Fruit fly (Drosophila melanogaster) whole organism, embryonic: ENCODE results near the gene Mondo.

Experiments used
- Bgb ChIP-seq: fragments of 200-800 bp; sonication (Bioruptor generic); IDR thresholded peaks from 2 replicates; pipeline ENCODE4 v1.3.6; 2022; ENCODE audit warnings: missing biosample characterization, missing genetic modification characterization; ENCODE audit not compliant: partially characterized antibody
- CG10274 ChIP-seq: fragments of 200-800 bp; sonication (Bioruptor generic); optimal IDR thresholded peaks from 3 replicates; lab custom pipeline; 2017; ENCODE audit warnings: missing biosample characterization, mild to moderate bottlenecking, missing genetic modification characterization
- CG14441 ChIP-seq: fragments of 200-800 bp; sonication (Bioruptor generic); IDR thresholded peaks from 2 replicates; pipeline ENCODE4 v1.3.6; 2022; ENCODE audit warnings: missing biosample characterization, missing genetic modification characterization
- CG18764 ChIP-seq: fragments of 200-800 bp; sonication (Bioruptor generic); optimal IDR thresholded peaks from 3 replicates; lab custom pipeline; 2016; ENCODE audit warnings: missing biosample characterization, missing genetic modification characterization
- CG2712 ChIP-seq: fragments of 200-800 bp; optimal IDR thresholded peaks from 3 replicates; lab custom pipeline; 2019; ENCODE audit warnings: missing biosample characterization, mild to moderate bottlenecking, missing genetic modification characterization, moderate library complexity
- CG3065 ChIP-seq: fragments of 200-800 bp; sonication (Bioruptor generic); optimal IDR thresholded peaks from 2 replicates; lab custom pipeline; 2016; ENCODE audit warnings: missing biosample characterization, missing genetic modification characterization
- CG4424 ChIP-seq: fragments of 200-800 bp; sonication (Bioruptor generic); optimal IDR thresholded peaks from 3 replicates; lab custom pipeline; 2016; ENCODE audit warnings: missing biosample characterization, missing genetic modification characterization
- CG5180 ChIP-seq: fragments of 200-800 bp; sonication (Bioruptor generic); optimal IDR thresholded peaks from 3 replicates; lab custom pipeline; 2017; ENCODE audit warnings: missing biosample characterization, missing genetic modification characterization, mild to moderate bottlenecking, moderate library complexity, missing genetic modification reagents
- CG6813 ChIP-seq: fragments of 200-800 bp; sonication (Bioruptor generic); optimal IDR thresholded peaks from 2 replicates; lab custom pipeline; 2017; ENCODE audit warnings: missing biosample characterization, missing genetic modification characterization, mild to moderate bottlenecking, moderate library complexity, missing genetic modification reagents
- CG7963 ChIP-seq: fragments of 200-800 bp; sonication (Bioruptor generic); IDR thresholded peaks from 3 replicates; pipeline ENCODE4 v1.3.6; 2022; ENCODE audit warnings: missing biosample characterization, missing genetic modification characterization; ENCODE audit not compliant: partially characterized antibody
- CG8290 ChIP-seq, 3 experiments: fragments of 200-800 bp; sonication (Bioruptor generic); optimal IDR thresholded peaks; 2 replicates each; lab custom pipeline; 2016 to 2019; ENCODE audit warnings: missing biosample characterization in 3 of 3, missing genetic modification characterization in 3 of 3, mild to moderate bottlenecking in 2 of 3, moderate library complexity in 1 of 3
- CG8388 ChIP-seq: fragments of 200-800 bp; sonication (Bioruptor generic); optimal IDR thresholded peaks from 2 replicates; lab custom pipeline; 2019; ENCODE audit warnings: missing biosample characterization, mild to moderate bottlenecking, missing genetic modification characterization, moderate library complexity
- CG9437 ChIP-seq: fragments of 200-800 bp; sonication (Bioruptor generic); optimal IDR thresholded peaks from 2 replicates; lab custom pipeline; 2018; ENCODE audit warnings: missing biosample characterization, mild to moderate bottlenecking, missing genetic modification characterization
- CG9817 ChIP-seq: fragments of 200-800 bp; sonication (Bioruptor generic); optimal IDR thresholded peaks from 2 replicates; lab custom pipeline; 2018; ENCODE audit warnings: missing biosample characterization, mild to moderate bottlenecking, missing genetic modification characterization, moderate library complexity
- CG9932 ChIP-seq: fragments of 200-800 bp; sonication (Bioruptor generic); IDR thresholded peaks from 2 replicates; pipeline ENCODE4 v1.3.6; 2022; ENCODE audit warnings: missing biosample characterization, missing genetic modification characterization
- CoRest ChIP-seq: fragments of 200-800 bp; sonication (Bioruptor generic); optimal IDR thresholded peaks from 3 replicates; lab custom pipeline; 2018; ENCODE audit warnings: missing biosample characterization, mild to moderate bottlenecking, missing genetic modification characterization, moderate library complexity
- CrebB ChIP-seq: fragments of 200-800 bp; sonication (Bioruptor generic); optimal IDR thresholded peaks from 3 replicates; lab custom pipeline; 2018; ENCODE audit warnings: missing biosample characterization, mild to moderate bottlenecking, missing genetic modification characterization
- D19B ChIP-seq: fragments of 200-800 bp; sonication (Bioruptor generic); optimal IDR thresholded peaks from 2 replicates; lab custom pipeline; 2017; ENCODE audit warnings: missing biosample characterization, mild to moderate bottlenecking, missing genetic modification characterization
- Dfd ChIP-seq, 2 experiments: fragments of >200 bp; optimal IDR thresholded peaks; 2 replicates each; lab custom pipeline; 2017; ENCODE audit warnings: missing biosample characterization in 2 of 2, missing genetic modification characterization in 2 of 2
- ERR ChIP-seq: fragments of 200-800 bp; sonication (Bioruptor generic); optimal IDR thresholded peaks from 2 replicates; lab custom pipeline; 2016; ENCODE audit warnings: missing biosample characterization, missing genetic modification characterization
- H2.0 ChIP-seq: fragments of 200-800 bp; sonication (Bioruptor generic); IDR thresholded peaks from 2 replicates; pipeline ENCODE4 v1.3.6; 2022; ENCODE audit warnings: missing biosample characterization, missing genetic modification characterization
- Hmr ChIP-seq: fragments of 200-800 bp; sonication (Bioruptor generic); optimal IDR thresholded peaks from 3 replicates; lab custom pipeline; 2017; ENCODE audit warnings: mild to moderate bottlenecking, missing biosample characterization, missing genetic modification reagents, missing genetic modification characterization
- Hr3 ChIP-seq: fragments of 200-800 bp; sonication (Bioruptor generic); optimal IDR thresholded peaks from 3 replicates; lab custom pipeline; 2016; ENCODE audit warnings: missing biosample characterization, missing genetic modification characterization
- Nf-YA ChIP-seq: fragments of 200-800 bp; sonication (Bioruptor generic); IDR thresholded peaks from 2 replicates; pipeline ENCODE4 v1.3.6; 2022; ENCODE audit warnings: missing biosample characterization, missing genetic modification characterization
- Sox102F ChIP-seq: fragments of 200-800 bp; sonication (Bioruptor generic); optimal IDR thresholded peaks from 2 replicates; lab custom pipeline; 2018; ENCODE audit warnings: missing biosample characterization, mild to moderate bottlenecking, missing genetic modification characterization, moderate library complexity
- TFAM ChIP-seq: fragments of 200-800 bp; sonication (Bioruptor generic); optimal IDR thresholded peaks from 2 replicates; lab custom pipeline; 2017; ENCODE audit warnings: missing biosample characterization, missing genetic modification characterization, inconsistent platforms
- Trl ChIP-seq, 3 experiments: fragments of >200 bp in 2 of 3; fragments of 200-800 bp in 1 of 3; sonication (Bioruptor generic) in 1 of 3; optimal IDR thresholded peaks; 2 replicates in 1 of 3; 3 replicates in 2 of 3; lab custom pipeline; 2016 to 2017; ENCODE audit warnings: missing biosample characterization in 1 of 3, missing genetic modification characterization in 1 of 3
- Xrp1 ChIP-seq: fragments of 200-800 bp; sonication (Bioruptor generic); IDR thresholded peaks from 2 replicates; pipeline ENCODE4 v1.3.6; 2022; ENCODE audit warnings: missing biosample characterization, missing genetic modification characterization
- aop ChIP-seq: fragments of 200-800 bp; sonication (Bioruptor generic); IDR thresholded peaks from 2 replicates; pipeline ENCODE4 v1.3.6; 2022; ENCODE audit warnings: missing biosample characterization, missing genetic modification characterization
- az2 ChIP-seq: fragments of 200-800 bp; sonication (Bioruptor generic); optimal IDR thresholded peaks from 3 replicates; lab custom pipeline; 2016; ENCODE audit warnings: missing biosample characterization, missing genetic modification characterization
- chm ChIP-seq: fragments of 200-800 bp; sonication (Bioruptor generic); IDR thresholded peaks from 2 replicates; pipeline ENCODE4 v1.3.6; 2022; ENCODE audit warnings: missing biosample characterization, missing genetic modification characterization
- ci ChIP-seq: fragments of 200-800 bp; sonication (Bioruptor generic); IDR thresholded peaks from 3 replicates; pipeline ENCODE4 v1.3.6; 2022; ENCODE audit warnings: missing biosample characterization, missing genetic modification characterization
- corto ChIP-seq: fragments of 200-800 bp; sonication (Bioruptor generic); optimal IDR thresholded peaks from 2 replicates; lab custom pipeline; 2016; ENCODE audit warnings: missing biosample characterization, mild to moderate bottlenecking, missing genetic modification characterization, moderate library complexity
- crc ChIP-seq: fragments of 200-800 bp; sonication (Bioruptor generic); optimal IDR thresholded peaks from 2 replicates; lab custom pipeline; 2016; ENCODE audit warnings: missing biosample characterization, missing genetic modification characterization
- dimm ChIP-seq: fragments of 200-800 bp; sonication (Bioruptor generic); IDR thresholded peaks from 2 replicates; pipeline ENCODE4 v1.3.6; 2022; ENCODE audit warnings: missing biosample characterization, missing genetic modification characterization
- dpn ChIP-seq, 2 experiments: fragments of 200-800 bp; sonication (Bioruptor generic); optimal IDR thresholded peaks; 3 replicates each; lab custom pipeline; 2016; ENCODE audit warnings: missing biosample characterization in 2 of 2, missing genetic modification characterization in 2 of 2
- gsb-n ChIP-seq: fragments of 200-800 bp; sonication (Bioruptor generic); optimal IDR thresholded peaks from 3 replicates; lab custom pipeline; 2018; ENCODE audit warnings: missing biosample characterization, mild to moderate bottlenecking, missing genetic modification characterization
- ind ChIP-seq: fragments of 200-800 bp; sonication (Bioruptor generic); optimal IDR thresholded peaks from 3 replicates; lab custom pipeline; 2016; ENCODE audit warnings: missing biosample characterization, missing genetic modification characterization
- nmo ChIP-seq: fragments of 200-800 bp; sonication (Bioruptor generic); optimal IDR thresholded peaks from 2 replicates; lab custom pipeline; 2018; ENCODE audit warnings: missing biosample characterization, mild to moderate bottlenecking, missing genetic modification characterization, moderate library complexity
- otp ChIP-seq: fragments of 200-800 bp; sonication (Bioruptor generic); IDR thresholded peaks from 3 replicates; pipeline ENCODE4, ENCODE4 v1.3.6; 2022; ENCODE audit warnings: missing biosample characterization, missing genetic modification characterization
- pho ChIP-seq: fragments of 200-800 bp; sonication (Bioruptor generic); optimal IDR thresholded peaks from 2 replicates; lab custom pipeline; 2016; ENCODE audit warnings: missing biosample characterization, missing genetic modification characterization
- sens-2 ChIP-seq: fragments of 200-800 bp; sonication (Bioruptor generic); IDR thresholded peaks from 2 replicates; pipeline ENCODE4 v1.3.6; 2022; ENCODE audit warnings: missing biosample characterization, missing genetic modification characterization
- seq ChIP-seq: fragments of 200-800 bp; sonication (Bioruptor generic); IDR thresholded peaks from 2 replicates; pipeline ENCODE4 v1.3.6; 2022; ENCODE audit warnings: missing biosample characterization, missing genetic modification characterization
- slou ChIP-seq: fragments of 200-800 bp; sonication (Bioruptor generic); optimal IDR thresholded peaks from 3 replicates; lab custom pipeline; 2016; ENCODE audit warnings: missing biosample characterization, missing genetic modification characterization
- sob ChIP-seq: fragments of 200-800 bp; sonication (Bioruptor generic); IDR thresholded peaks from 2 replicates; pipeline ENCODE4 v1.3.6; 2022; ENCODE audit warnings: missing biosample characterization, missing genetic modification characterization
- tll ChIP-seq, 2 experiments: fragments of 200-800 bp in 1 of 2; fragments of >200 bp in 1 of 2; sonication (Bioruptor generic) in 1 of 2; optimal IDR thresholded peaks; 2 replicates each; lab custom pipeline; 2017 to 2019; ENCODE audit warnings: missing biosample characterization in 2 of 2, missing genetic modification characterization in 2 of 2, mild to moderate bottlenecking in 1 of 2, moderate library complexity in 1 of 2
- tx ChIP-seq: fragments of 200-800 bp; sonication (Bioruptor generic); optimal IDR thresholded peaks from 2 replicates; lab custom pipeline; 2016; ENCODE audit warnings: missing biosample characterization, missing genetic modification characterization
- vvl ChIP-seq: fragments of 200-800 bp; sonication (Bioruptor generic); IDR thresholded peaks from 2 replicates; pipeline ENCODE4 v1.3.6; 2022; ENCODE audit warnings: missing biosample characterization, missing genetic modification characterization
- wdn ChIP-seq: fragments of 200-800 bp; sonication (Bioruptor generic); IDR thresholded peaks from 2 replicates; pipeline ENCODE4 v1.3.6; 2022; ENCODE audit warnings: missing biosample characterization, missing genetic modification characterization

Mondo gene

dm6 chr2L:21309754-21310426 is at the start of gene Mondo:
TSS of gene Mondo (minus strand) at chr2L:21310050.
- TF ChIP-seq CG2712 (tag; lab: Kevin White, UChicago): peak; percentile 28
- TF ChIP-seq CrebB (tag; lab: Kevin White, UChicago): no peak
- peak; percentile 63; the same call in 1 of the 3 replicates for TF ChIP-seq ci (GFP tag; lab: Robert Waterston, UW)
- TF ChIP-seq otp (GFP tag; lab: Robert Waterston, UW): no peak
- no peak for TF ChIP-seq CG5180
- TF ChIP-seq chm: peak; percentile 60; the same call in 1 of the 2 replicates
- TF ChIP-seq CG6813 (GFP tag; lab: Kevin White, UChicago): no peak
- peak; percentile 35 for TF ChIP-seq CG9437 (GFP tag; lab: Kevin White, UChicago)
- no peak for TF ChIP-seq CG18764 (GFP tag; lab: Kevin White, UChicago)
- TF ChIP-seq CG4424 (GFP tag; lab: Kevin White, UChicago): no peak
- no peak for TF ChIP-seq aop (GFP tag; lab: Robert Waterston, UW)
- TF ChIP-seq nmo (GFP tag; lab: Kevin White, UChicago): peak; percentile 45
- peak in 1 of 2 experiments; percentile 44 for TF ChIP-seq Trl (optimal IDR thresholded peaks at IDR 0.05; lab: Kevin White, UChicago)
- no peak for TF ChIP-seq Trl (GFP tag; optimal IDR thresholded peaks at IDR 0.05; lab: Kevin White, UChicago)
- no peak for TF ChIP-seq corto (GFP tag; lab: Kevin White, UChicago)
- TF ChIP-seq CG9817 (tag; lab: Kevin White, UChicago): peak; percentile 60
- peak; percentile 43 for TF ChIP-seq Xrp1 (GFP tag; lab: Robert Waterston, UW)
- peak; percentile 59 for TF ChIP-seq Hr3 (GFP tag; lab: Kevin White, UChicago)
- TF ChIP-seq tll (GFP tag; optimal IDR thresholded peaks at IDR 0.05; lab: Kevin White, UChicago): peak in 1 of 2 experiments; percentile 23
- TF ChIP-seq ERR (GFP tag; lab: Kevin White, UChicago): peak; percentile 36
- TF ChIP-seq sob (GFP tag; lab: Robert Waterston, UW): peak; percentile 64
- no peak; the same call in none of the 2 replicates for TF ChIP-seq CG9932 (GFP tag; lab: Robert Waterston, UW)
- TF ChIP-seq CG3065 (GFP tag; lab: Kevin White, UChicago): no peak
- peak; percentile 2 for TF ChIP-seq Hmr (GFP tag; lab: Kevin White, UChicago)
- peak; percentile 42 for TF ChIP-seq vvl (GFP tag; lab: Robert Waterston, UW)
- no peak for TF ChIP-seq sens-2 (GFP tag; lab: Robert Waterston, UW)
- no peak for TF ChIP-seq az2 (GFP tag; lab: Kevin White, UChicago)
- 0 out of 2 replicates have a peak, but pooled peaks have one; percentile 13 for TF ChIP-seq CG14441 (GFP tag; lab: Robert Waterston, UW)
- TF ChIP-seq CoRest: peak; percentile 57
- peak; percentile 45 for TF ChIP-seq Sox102F (GFP tag; lab: Kevin White, UChicago)
- no peak for TF ChIP-seq dimm (GFP tag; lab: Robert Waterston, UW)
- no peak for TF ChIP-seq Dfd (GFP tag; optimal IDR thresholded peaks at IDR 0.05; lab: Kevin White, UChicago)
- TF ChIP-seq seq: 0 out of 2 replicates have a peak, but pooled peaks have one; percentile 9
- TF ChIP-seq ind (GFP tag; lab: Kevin White, UChicago): peak; percentile 14
- TF ChIP-seq D19B (GFP tag; lab: Kevin White, UChicago): peak; percentile 10
- no peak for TF ChIP-seq slou (GFP tag; lab: Kevin White, UChicago)
- TF ChIP-seq tx (GFP tag; lab: Kevin White, UChicago): no peak
- TF ChIP-seq CG7963: no peak
- TF ChIP-seq CG10274 (GFP tag; lab: Kevin White, UChicago): no peak
- TF ChIP-seq Bgb: peak; percentile 30; the same call in 1 of the 2 replicates
- no peak for TF ChIP-seq TFAM
- no peak for TF ChIP-seq CG8290 (GFP tag; optimal IDR thresholded peaks at IDR 0.05; lab: Kevin White, UChicago)
- TF ChIP-seq CG8290 (tag; optimal IDR thresholded peaks at IDR 0.05; lab: Kevin White, UChicago): peak in 1 of 2 experiments; percentile 82
- no peak for TF ChIP-seq H2.0
- no peak for TF ChIP-seq wdn (GFP tag; lab: Robert Waterston, UW)
- TF ChIP-seq crc: no peak
- no peak for TF ChIP-seq dpn (GFP tag; optimal IDR thresholded peaks at IDR 0.05; lab: Kevin White, UChicago)
- TF ChIP-seq Nf-YA (GFP tag; lab: Robert Waterston, UW): 0 out of 2 replicates have a peak, but pooled peaks have one; percentile 42
- TF ChIP-seq pho (GFP tag; lab: Kevin White, UChicago): peak; percentile 17
- TF ChIP-seq CG8388 (GFP tag; lab: Kevin White, UChicago): peak; percentile 15
- no peak for TF ChIP-seq gsb-n
